Fruit fly (Drosophila melanogaster) whole organism, embryonic: ENCODE results near the gene sud1.

Experiments used
- Abd-B ChIP-seq: fragments of 200-800 bp; sonication (Bioruptor generic); optimal IDR thresholded peaks from 2 replicates; lab custom pipeline; 2018; ENCODE audit warnings: missing biosample characterization, mild to moderate bottlenecking, missing genetic modification characterization, moderate library complexity
- Ada2b ChIP-seq: fragments of 200-800 bp; sonication (Bioruptor generic); IDR thresholded peaks from 2 replicates; pipeline ENCODE4 v1.3.6; 2022; ENCODE audit warnings: missing biosample characterization, missing genetic modification characterization
- Bgb ChIP-seq: fragments of 200-800 bp; sonication (Bioruptor generic); IDR thresholded peaks from 2 replicates; pipeline ENCODE4 v1.3.6; 2022; ENCODE audit warnings: missing biosample characterization, missing genetic modification characterization; ENCODE audit not compliant: partially characterized antibody
- Blimp-1 ChIP-seq: fragments of 200-800 bp; sonication (Bioruptor generic); optimal IDR thresholded peaks from 3 replicates; lab custom pipeline; 2018; ENCODE audit warnings: missing biosample characterization, missing genetic modification characterization, mild to moderate bottlenecking, moderate library complexity, missing genetic modification reagents
- CG11723 ChIP-seq: fragments of 200-800 bp; sonication (Bioruptor generic); optimal IDR thresholded peaks from 2 replicates; lab custom pipeline; 2017; ENCODE audit warnings: missing biosample characterization, mild to moderate bottlenecking, missing genetic modification characterization
- CG12071 ChIP-seq: fragments of 200-800 bp; sonication (Bioruptor generic); optimal IDR thresholded peaks from 3 replicates; lab custom pipeline; 2018; ENCODE audit warnings: missing biosample characterization, mild to moderate bottlenecking, missing genetic modification characterization
- CG13287 ChIP-seq: fragments of 200-800 bp; sonication (Bioruptor generic); IDR thresholded peaks from 2 replicates; pipeline ENCODE4 v1.3.6; 2022; ENCODE audit warnings: missing biosample characterization, missing genetic modification characterization; ENCODE audit not compliant: partially characterized antibody
- CG13624 ChIP-seq: fragments of 200-800 bp; sonication (Bioruptor generic); optimal IDR thresholded peaks from 2 replicates; lab custom pipeline; 2016; ENCODE audit warnings: missing biosample characterization, missing genetic modification characterization
- CG16813 ChIP-seq: fragments of 200-800 bp; sonication (Bioruptor generic); IDR thresholded peaks from 3 replicates; pipeline ENCODE4 v1.3.6; 2022; ENCODE audit warnings: missing biosample characterization, missing genetic modification characterization; ENCODE audit not compliant: partially characterized antibody
- CG16863 ChIP-seq: fragments of 200-800 bp; sonication (Bioruptor generic); optimal IDR thresholded peaks from 3 replicates; lab custom pipeline; 2016; ENCODE audit warnings: missing biosample characterization, missing genetic modification characterization
- CG17385 ChIP-seq: fragments of 200-800 bp; sonication (Bioruptor generic); optimal IDR thresholded peaks from 3 replicates; lab custom pipeline; 2018; ENCODE audit warnings: missing biosample characterization, mild to moderate bottlenecking, missing genetic modification characterization
- CG18011 ChIP-seq: fragments of 200-800 bp; sonication (Bioruptor generic); optimal IDR thresholded peaks from 2 replicates; lab custom pipeline; 2017; ENCODE audit warnings: missing biosample characterization, missing genetic modification characterization, mild to moderate bottlenecking, moderate library complexity, missing genotype
- CG1832 ChIP-seq: fragments of 200-800 bp; sonication (Bioruptor generic); optimal IDR thresholded peaks from 2 replicates; lab custom pipeline; 2017; ENCODE audit warnings: missing biosample characterization, mild to moderate bottlenecking, missing genetic modification characterization, inconsistent platforms
- CG2889 ChIP-seq: fragments of 200-800 bp; sonication (Bioruptor generic); IDR thresholded peaks from 3 replicates; pipeline ENCODE4 v1.3.6; 2022; ENCODE audit warnings: missing biosample characterization, missing genetic modification characterization
- CG31224 ChIP-seq: fragments of 200-800 bp; sonication (Bioruptor generic); IDR thresholded peaks from 2 replicates; pipeline ENCODE4 v1.3.6; 2022; ENCODE audit warnings: missing biosample characterization, missing genetic modification characterization
- CG3407 ChIP-seq: fragments of 200-800 bp; sonication (Bioruptor generic); optimal IDR thresholded peaks from 2 replicates; lab custom pipeline; 2018; ENCODE audit warnings: missing biosample characterization, mild to moderate bottlenecking, missing genetic modification characterization
- CG6683 ChIP-seq: fragments of 200-800 bp; sonication (Bioruptor generic); optimal IDR thresholded peaks from 2 replicates; lab custom pipeline; 2017; ENCODE audit warnings: missing biosample characterization, mild to moderate bottlenecking, missing genetic modification characterization, missing genetic modification reagents
- CG7839 ChIP-seq: fragments of 200-800 bp; sonication (Bioruptor generic); optimal IDR thresholded peaks from 3 replicates; lab custom pipeline; 2018; ENCODE audit warnings: missing biosample characterization, mild to moderate bottlenecking, missing genetic modification characterization, moderate library complexity
- CG8281 ChIP-seq: fragments of 200-800 bp; sonication (Bioruptor generic); optimal IDR thresholded peaks from 2 replicates; lab custom pipeline; 2018; ENCODE audit warnings: missing biosample characterization, mild to moderate bottlenecking, missing genetic modification characterization, moderate library complexity
- CG8290 ChIP-seq, 3 experiments: fragments of 200-800 bp; sonication (Bioruptor generic); optimal IDR thresholded peaks; 2 replicates each; lab custom pipeline; 2016 to 2019; ENCODE audit warnings: missing biosample characterization in 3 of 3, missing genetic modification characterization in 3 of 3, mild to moderate bottlenecking in 2 of 3, moderate library complexity in 1 of 3
- CG8478 ChIP-seq: fragments of >200 bp; optimal IDR thresholded peaks from 2 replicates; lab custom pipeline; 2018
- CG9215 ChIP-seq: fragments of 200-800 bp; sonication (Bioruptor generic); IDR thresholded peaks from 2 replicates; pipeline ENCODE4 v1.3.6; 2022; ENCODE audit warnings: missing biosample characterization, missing genetic modification characterization
- CTCF ChIP-seq: fragments of 200-800 bp; sonication (Bioruptor generic); optimal IDR thresholded peaks from 2 replicates; lab custom pipeline; 2017; ENCODE audit warnings: missing biosample characterization, mild to moderate bottlenecking, missing genetic modification characterization, moderate library complexity
- Dip3 ChIP-seq: fragments of 200-800 bp; sonication (Bioruptor generic); optimal IDR thresholded peaks from 3 replicates; lab custom pipeline; 2016; ENCODE audit warnings: missing biosample characterization, missing genetic modification characterization
- E2f1 ChIP-seq: fragments of 200-800 bp; sonication (Bioruptor generic); IDR thresholded peaks from 2 replicates; pipeline ENCODE4 v1.3.6; 2022; ENCODE audit warnings: missing biosample characterization, missing genetic modification characterization
- HLH3B ChIP-seq: fragments of 200-800 bp; sonication (Bioruptor generic); IDR thresholded peaks from 2 replicates; pipeline ENCODE4 v1.3.6; 2022; ENCODE audit warnings: missing biosample characterization, missing genetic modification characterization
- HmgD ChIP-seq: fragments of 200-800 bp; sonication (Bioruptor generic); optimal IDR thresholded peaks from 3 replicates; lab custom pipeline; 2016; ENCODE audit warnings: missing biosample characterization, missing genetic modification characterization
- HmgZ ChIP-seq: fragments of 200-800 bp; sonication (Bioruptor generic); optimal IDR thresholded peaks from 2 replicates; lab custom pipeline; 2018; ENCODE audit warnings: missing biosample characterization, mild to moderate bottlenecking, missing genetic modification characterization
- Lhr ChIP-seq: fragments of 200-800 bp; sonication (Bioruptor generic); optimal IDR thresholded peaks from 3 replicates; lab custom pipeline; 2017; ENCODE audit warnings: mild to moderate bottlenecking, missing biosample characterization, missing genetic modification reagents, missing genetic modification characterization
- Mad ChIP-seq: fragments of 200-800 bp; sonication (Bioruptor generic); optimal IDR thresholded peaks from 2 replicates; lab custom pipeline; 2016; ENCODE audit warnings: missing biosample characterization, missing genetic modification characterization
- Optix ChIP-seq: fragments of 200-800 bp; sonication (Bioruptor generic); IDR thresholded peaks from 3 replicates; pipeline ENCODE4 v1.3.6; 2022; ENCODE audit warnings: missing biosample characterization, missing genetic modification characterization
- Ravus ChIP-seq: fragments of 200-800 bp; sonication (Bioruptor generic); IDR thresholded peaks from 2 replicates; pipeline ENCODE4 v1.3.6; 2022; ENCODE audit warnings: missing biosample characterization, missing genetic modification characterization
- Taf1 ChIP-seq: fragments of 200-800 bp; sonication (Bioruptor generic); IDR thresholded peaks from 2 replicates; pipeline ENCODE4 v1.3.6; 2022; ENCODE audit warnings: missing biosample characterization, missing genetic modification characterization
- Tbp ChIP-seq: fragments of >200 bp; optimal IDR thresholded peaks from 2 replicates; lab custom pipeline; 2018; ENCODE audit warnings: missing biosample characterization, missing genetic modification characterization
- Xrp1 ChIP-seq: fragments of 200-800 bp; sonication (Bioruptor generic); IDR thresholded peaks from 2 replicates; pipeline ENCODE4 v1.3.6; 2022; ENCODE audit warnings: missing biosample characterization, missing genetic modification characterization
- YL-1 ChIP-seq: fragments of 200-800 bp; sonication (Bioruptor generic); optimal IDR thresholded peaks from 3 replicates; lab custom pipeline; 2017; ENCODE audit warnings: missing biosample characterization, mild to moderate bottlenecking, missing genetic modification characterization
- ash1 ChIP-seq: fragments of 200-800 bp; sonication (Bioruptor generic); optimal IDR thresholded peaks from 2 replicates; lab custom pipeline; 2018; ENCODE audit warnings: missing biosample characterization, mild to moderate bottlenecking, missing genetic modification characterization
- cg ChIP-seq: fragments of 200-800 bp; sonication (Bioruptor generic); optimal IDR thresholded peaks from 3 replicates; lab custom pipeline; 2019; ENCODE audit warnings: missing biosample characterization, mild to moderate bottlenecking, missing genetic modification characterization, moderate library complexity
- ci ChIP-seq: fragments of 200-800 bp; sonication (Bioruptor generic); IDR thresholded peaks from 3 replicates; pipeline ENCODE4 v1.3.6; 2022; ENCODE audit warnings: missing biosample characterization, missing genetic modification characterization
- crp ChIP-seq, 2 experiments: fragments of 200-800 bp; sonication (Bioruptor generic); optimal IDR thresholded peaks; 2 replicates in 1 of 2; 3 replicates in 1 of 2; lab custom pipeline; 2017; ENCODE audit warnings: missing biosample characterization in 2 of 2, missing genetic modification characterization in 2 of 2, mild to moderate bottlenecking in 1 of 2, moderate library complexity in 1 of 2
- dan ChIP-seq: fragments of 200-800 bp; sonication (Bioruptor generic); IDR thresholded peaks from 2 replicates; pipeline ENCODE4 v1.3.6; 2022; ENCODE audit warnings: missing biosample characterization, missing genetic modification characterization
- gcm ChIP-seq: fragments of 200-800 bp; sonication (Bioruptor generic); optimal IDR thresholded peaks from 2 replicates; lab custom pipeline; 2019; ENCODE audit warnings: missing biosample characterization, mild to moderate bottlenecking, missing genetic modification characterization, moderate library complexity
- nom ChIP-seq: fragments of 200-800 bp; sonication (Bioruptor generic); optimal IDR thresholded peaks from 2 replicates; lab custom pipeline; 2017; ENCODE audit warnings: missing biosample characterization, missing genetic modification characterization, mild to moderate bottlenecking, moderate library complexity, missing genetic modification reagents
- sd ChIP-seq: fragments of 200-800 bp; sonication (Bioruptor generic); optimal IDR thresholded peaks from 3 replicates; lab custom pipeline; 2018; ENCODE audit warnings: missing biosample characterization, mild to moderate bottlenecking, missing genetic modification characterization, moderate library complexity
- slbo ChIP-seq: fragments of 200-800 bp; sonication (Bioruptor generic); IDR thresholded peaks from 2 replicates; pipeline ENCODE4 v1.3.6; 2022; ENCODE audit warnings: missing biosample characterization, missing genetic modification characterization
- sna ChIP-seq: fragments of 200-800 bp; sonication (Bioruptor generic); IDR thresholded peaks from 2 replicates; pipeline ENCODE4 v1.3.6; 2022; ENCODE audit warnings: missing biosample characterization, missing genetic modification characterization; ENCODE audit not compliant: partially characterized antibody
- sob ChIP-seq: fragments of 200-800 bp; sonication (Bioruptor generic); IDR thresholded peaks from 2 replicates; pipeline ENCODE4 v1.3.6; 2022; ENCODE audit warnings: missing biosample characterization, missing genetic modification characterization
- stc ChIP-seq: fragments of 200-800 bp; sonication (Bioruptor generic); IDR thresholded peaks from 2 replicates; pipeline ENCODE4 v1.3.6; 2022; ENCODE audit warnings: missing biosample characterization, missing genetic modification characterization
- tap ChIP-seq: fragments of 200-800 bp; optimal IDR thresholded peaks from 3 replicates; lab custom pipeline; 2019; ENCODE audit warnings: missing biosample characterization, mild to moderate bottlenecking, missing genetic modification characterization, moderate library complexity
- usp ChIP-seq: fragments of >200 bp; optimal IDR thresholded peaks from 2 replicates; lab custom pipeline; 2017; ENCODE audit warnings: missing biosample characterization, missing genetic modification characterization

sud1 gene

dm6 chr3R:24870389-24871048 is 47.1 kb downstream of the sud1 start, which contains the start of gene CycB3 (continued):
- no peak for TF ChIP-seq Ada2b (GFP tag; lab: Robert Waterston, UW)
- peak; percentile 67; the same call in 1 of the 3 replicates for TF ChIP-seq ci (GFP tag; lab: Robert Waterston, UW)
- TF ChIP-seq sob (GFP tag; lab: Robert Waterston, UW) = peak; percentile 19; the same call in 1 of the 2 replicates
- no peak for TF ChIP-seq CG1832
- peak; percentile 58 for TF ChIP-seq CTCF (GFP tag; lab: Kevin White, UChicago)
- TF ChIP-seq CG8281 (tag; lab: Kevin White, UChicago) = no peak
- no peak for TF ChIP-seq CG3407 (GFP tag; lab: Kevin White, UChicago)
- TF ChIP-seq CG31224 (GFP tag; lab: Robert Waterston, UW) = no peak
- no peak for TF ChIP-seq Blimp-1 (GFP tag; lab: Kevin White, UChicago)
- no peak for TF ChIP-seq CG6683 (GFP tag; lab: Kevin White, UChicago)
- no peak for TF ChIP-seq Abd-B (GFP tag; lab: Kevin White, UChicago)
- TF ChIP-seq Bgb (GFP tag; lab: Robert Waterston, UW) = peak; percentile 56; the same call in 1 of the 2 replicates
- TF ChIP-seq CG12071 = no peak
- TF ChIP-seq usp (GFP tag; lab: Kevin White, UChicago) = no peak
- peak; percentile 1 for TF ChIP-seq cg (GFP tag; lab: Kevin White, UChicago)
- peak; percentile 49 for TF ChIP-seq CG13287 (GFP tag; lab: Robert Waterston, UW)
- TF ChIP-seq HmgZ (tag; lab: Kevin White, UChicago) = peak; percentile 71
- no peak for TF ChIP-seq CG16813 (GFP tag; lab: Robert Waterston, UW)
- TF ChIP-seq CG11723 (GFP tag; lab: Kevin White, UChicago) = peak; percentile 3
- no peak for TF ChIP-seq gcm (GFP tag; lab: Kevin White, UChicago)
- TF ChIP-seq Lhr (GFP tag; lab: Kevin White, UChicago) = peak; percentile 43
- TF ChIP-seq Optix (GFP tag; lab: Robert Waterston, UW) = no peak
- no peak for TF ChIP-seq Xrp1 (GFP tag; lab: Robert Waterston, UW)
- TF ChIP-seq CG9215 (GFP tag; lab: Robert Waterston, UW) = no peak
- peak; percentile 17 for TF ChIP-seq Tbp (GFP tag; lab: Kevin White, UChicago)
- peak; percentile 34 for TF ChIP-seq CG17385
- TF ChIP-seq CG13624 (GFP tag; lab: Kevin White, UChicago) = no peak
- TF ChIP-seq ash1 (GFP tag; lab: Kevin White, UChicago) = no peak
- TF ChIP-seq CG16863 (GFP tag; lab: Kevin White, UChicago) = no peak
- no peak for TF ChIP-seq tap (tag; lab: Kevin White, UChicago)
- no peak for TF ChIP-seq slbo
- no peak for TF ChIP-seq Ravus (GFP tag; lab: Robert Waterston, UW)
- peak; percentile 37 for TF ChIP-seq HmgD (GFP tag; lab: Kevin White, UChicago)
- no peak for TF ChIP-seq CG2889 (GFP tag; lab: Robert Waterston, UW)
- TF ChIP-seq CG8478 (lab: Kevin White, UChicago) = no peak
- TF ChIP-seq stc (GFP tag; lab: Robert Waterston, UW) = no peak; the same call in 1 of the 2 replicates
- no peak for TF ChIP-seq CG18011
- peak; percentile 16 for TF ChIP-seq nom (GFP tag; lab: Kevin White, UChicago)
- TF ChIP-seq Taf1 (GFP tag; lab: Robert Waterston, UW) = no peak
- no peak for TF ChIP-seq sd (tag; lab: Kevin White, UChicago)
- TF ChIP-seq Dip3 (GFP tag; lab: Kevin White, UChicago) = no peak
- TF ChIP-seq crp (GFP tag; optimal IDR thresholded peaks at IDR 0.05; lab: Kevin White, UChicago) = peak in 1 of 2 experiments; percentile 64
- TF ChIP-seq Mad (GFP tag; lab: Kevin White, UChicago) = no peak
- TF ChIP-seq YL-1 (GFP tag; lab: Kevin White, UChicago) = peak; percentile 58
- no peak for TF ChIP-seq dan (GFP tag; lab: Robert Waterston, UW)
- TF ChIP-seq sna (GFP tag; lab: Robert Waterston, UW) = no peak
- no peak for TF ChIP-seq E2f1 (GFP tag; lab: Robert Waterston, UW)
- TF ChIP-seq CG8290 (GFP tag; optimal IDR thresholded peaks at IDR 0.05; lab: Kevin White, UChicago) = no peak
- TF ChIP-seq CG8290 (tag; optimal IDR thresholded peaks at IDR 0.05; lab: Kevin White, UChicago) = no peak
- no peak for TF ChIP-seq HLH3B (GFP tag; lab: Robert Waterston, UW)
- no peak for TF ChIP-seq CG7839
